Worm (Caenorhabditis elegans) whole organism, midembryonic: ENCODE data around the gene Y41C4A.11.

Experiments used
- T22C8.4 ChIP-seq: fragments of 200-800 bp; sonication (Bioruptor generic); IDR thresholded peaks from 2 replicates; pipeline ENCODE4 v1.3.6; 2022; ENCODE audit warnings: missing genetic modification characterization, missing compliant biosample characterization
- cog-1 ChIP-seq: sonication (generic microtip); optimal IDR thresholded peaks from 2 replicates; lab custom pipeline; 2016; ENCODE audit warnings: missing genetic modification characterization, missing compliant biosample characterization
- flt-1 ChIP-seq: fragments of 200-800 bp; sonication (Bioruptor generic); IDR thresholded peaks from 2 replicates; pipeline ENCODE4 v1.3.6; 2022; ENCODE audit warnings: missing genetic modification characterization, missing compliant biosample characterization
- klf-2 ChIP-seq: fragments of 200-800 bp; sonication (Bioruptor generic); conservative IDR thresholded peaks from 2 replicates; pipeline ENCODE4 v1.3.6; 2022; ENCODE audit warnings: missing genetic modification reagents, missing genetic modification characterization, missing compliant biosample characterization
- med-1 ChIP-seq: sonication (generic microtip); optimal IDR thresholded peaks from 2 replicates; lab custom pipeline; 2017; ENCODE audit warnings: missing genetic modification characterization, mild to moderate bottlenecking, missing compliant biosample characterization, antibody characterized with exemption, missing genetic modification reagents; ENCODE audit not compliant: insufficient read depth
- ref-1 ChIP-seq: fragments of 200-800 bp; sonication (Bioruptor generic); conservative IDR thresholded peaks from 2 replicates; pipeline ENCODE4 v1.3.6; 2022; ENCODE audit warnings: missing genetic modification reagents, missing genetic modification characterization, missing compliant biosample characterization
- tab-1 ChIP-seq: fragments of 200-800 bp; sonication (Bioruptor generic); IDR thresholded peaks from 2 replicates; pipeline ENCODE4 v1.3.6; 2022; ENCODE audit warnings: missing genetic modification characterization, missing compliant biosample characterization
- ztf-23 ChIP-seq: fragments of 200-800 bp; sonication (Bioruptor generic); IDR thresholded peaks from 2 replicates; pipeline ENCODE4 v1.3.6; 2022; ENCODE audit warnings: missing genetic modification reagents, missing genetic modification characterization, missing compliant biosample characterization
- ztf-29 ChIP-seq: fragments of 200-800 bp; sonication (Bioruptor generic); IDR thresholded peaks from 2 replicates; pipeline ENCODE4 v1.3.6; 2022; ENCODE audit warnings: missing genetic modification reagents, missing genetic modification characterization, missing compliant biosample characterization

The Y41C4A.11 gene

DNA sequence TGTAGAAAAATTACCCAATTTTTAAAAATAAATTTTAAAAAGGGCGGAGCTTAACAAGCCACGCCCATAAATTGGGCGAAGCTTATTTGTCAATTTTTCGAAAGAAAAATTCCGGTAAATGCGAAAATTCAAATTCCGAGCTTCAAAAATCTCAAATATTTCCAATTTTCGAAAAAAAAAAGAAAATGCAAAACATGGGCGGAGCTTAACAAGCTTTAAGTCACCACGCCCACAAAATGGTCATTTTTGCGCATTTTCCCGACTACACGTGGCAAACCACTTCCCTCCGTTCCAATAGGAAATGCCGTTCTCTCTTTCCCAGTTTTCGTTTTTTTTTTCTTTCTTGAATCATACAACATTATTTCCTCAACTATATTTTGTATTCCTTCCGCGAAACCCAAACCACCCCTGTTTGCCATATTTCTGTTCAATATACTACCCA lies 25.1 kb upstream of the Y41C4A.11 start:
- TF ChIP-seq ztf-29 (GFP tag; lab: Robert Waterston, UW) (no peak), med-1 (GFP tag; lab: Kevin White, UChicago) (no peak), klf-2 (GFP tag; lab: Robert Waterston, UW) (no peak), cog-1 (tag; lab: Kevin White, UChicago) (no peak), ztf-23 (GFP tag; lab: Robert Waterston, UW) (0 out of 2 replicates have a peak, but pooled peaks have one; percentile 15)

DNA sequence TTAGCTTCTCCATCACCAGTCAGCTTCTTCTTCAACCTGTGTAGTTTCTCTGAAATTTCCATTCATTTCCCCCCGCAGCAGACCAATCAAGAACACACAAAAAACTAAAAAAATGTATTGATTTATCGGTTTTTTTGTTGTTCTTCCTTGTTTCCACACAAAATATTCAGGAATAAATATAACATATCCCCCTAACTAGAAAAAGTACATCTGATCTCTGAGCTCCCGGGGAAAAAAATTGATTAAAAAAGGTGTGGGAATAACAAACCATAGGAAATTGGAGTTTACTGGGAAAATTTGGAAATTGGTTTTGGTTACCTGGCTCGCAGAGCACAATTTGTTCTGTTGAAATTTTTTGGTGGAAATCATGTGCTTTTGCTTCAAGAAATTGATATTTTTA lies 24.7 kb upstream of the Y41C4A.11 start, which contains the start of gene Y41C4A.22:
Gene Y41C4A.22 (plus strand): TSS at position 301 of the 400 bp plus-strand sequence.
- TF ChIP-seq ztf-29 (GFP tag; lab: Robert Waterston, UW) (no peak), klf-2 (GFP tag; lab: Robert Waterston, UW) (no peak), flt-1 (GFP tag; lab: Robert Waterston, UW) (no peak), ztf-23 (GFP tag; lab: Robert Waterston, UW) (no peak), ref-1 (GFP tag; lab: Robert Waterston, UW) (no peak), T22C8.4 (no peak), cog-1 (tag; lab: Kevin White, UChicago) (no peak), tab-1 (GFP tag; lab: Robert Waterston, UW) (no peak), med-1 (GFP tag; lab: Kevin White, UChicago) (no peak)

- TF ChIP-seq ref-1 (GFP tag; lab: Robert Waterston, UW) (no peak), ztf-29 (GFP tag; lab: Robert Waterston, UW) (no peak), flt-1 (GFP tag; lab: Robert Waterston, UW) (no peak), ztf-23 (GFP tag; lab: Robert Waterston, UW) (no peak), tab-1 (GFP tag; lab: Robert Waterston, UW) (no peak), klf-2 (GFP tag; lab: Robert Waterston, UW) (no peak), med-1 (GFP tag; lab: Kevin White, UChicago) (no peak), cog-1 (tag; lab: Kevin White, UChicago) (no peak), T22C8.4 (no peak)
Observed at ce11 chrIII:11696273-11696672, 23.4 kb upstream of the Y41C4A.11 start, which contains the start of gene Y41C4A.6. Gene Y41C4A.6 (plus strand): TSS chrIII:11696573.

ce11 chrIII:11698569-11698968 lies 21.1 kb upstream of the Y41C4A.11 start, which contains the start of gene Y41C4A.7:
Gene Y41C4A.7 (plus strand): TSS chrIII:11698869.
- TF ChIP-seq tab-1 (GFP tag; lab: Robert Waterston, UW) (no peak), klf-2 (GFP tag; lab: Robert Waterston, UW) (no peak), ztf-29 (GFP tag; lab: Robert Waterston, UW) (no peak), flt-1 (GFP tag; lab: Robert Waterston, UW) (no peak), T22C8.4 (no peak), cog-1 (tag; lab: Kevin White, UChicago) (no peak), med-1 (GFP tag; lab: Kevin White, UChicago) (no peak), ref-1 (GFP tag; lab: Robert Waterston, UW) (no peak), ztf-23 (GFP tag; lab: Robert Waterston, UW) (no peak)

DNA sequence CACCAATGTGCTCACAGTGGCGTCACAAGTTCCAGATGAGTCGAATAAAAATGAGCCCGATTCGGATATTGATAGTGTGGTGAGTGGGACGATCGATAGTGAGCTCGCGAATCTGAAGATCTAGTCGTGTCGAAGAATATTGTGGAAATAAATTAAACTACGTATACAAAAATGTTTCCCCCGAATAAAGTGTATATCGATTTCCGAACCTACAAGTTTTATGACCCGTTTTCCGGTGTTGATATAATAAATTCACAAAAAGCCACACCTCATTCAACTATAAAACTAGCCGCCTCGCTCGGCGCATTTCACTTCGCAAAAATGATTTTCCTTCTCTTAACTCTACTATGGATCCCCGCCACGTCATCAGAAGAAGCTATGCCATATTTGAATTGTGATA lies 19.7 kb upstream of the Y41C4A.11 start, which contains the start of gene pqn-84:
Gene pqn-84 (plus strand): TSS at position 301 of the 400 bp plus-strand sequence.
- TF ChIP-seq cog-1 (tag; lab: Kevin White, UChicago) (no peak), T22C8.4 (no peak), klf-2 (GFP tag; lab: Robert Waterston, UW) (no peak), ref-1 (GFP tag; lab: Robert Waterston, UW) (no peak), ztf-29 (GFP tag; lab: Robert Waterston, UW) (no peak)

DNA sequence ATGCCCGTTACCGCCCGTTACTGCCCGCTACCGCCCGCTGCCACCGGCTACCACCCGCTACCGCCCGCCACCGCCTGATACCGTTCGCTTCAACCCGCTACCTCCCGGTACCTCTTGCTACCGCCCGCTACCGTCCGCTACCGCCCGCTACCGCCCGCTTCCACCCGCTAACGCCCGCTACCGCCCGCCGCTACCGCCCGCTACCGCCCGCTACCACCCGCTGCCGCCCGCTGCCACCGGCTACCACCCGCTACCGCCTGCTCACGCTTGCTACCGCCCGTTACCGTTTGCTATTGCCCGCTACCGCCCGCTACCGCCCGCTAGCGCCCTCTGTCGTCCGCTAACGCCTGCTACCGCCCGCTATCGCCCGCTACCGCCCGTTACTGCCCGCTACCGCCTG lies 17.8 kb upstream of the Y41C4A.11 start:
- TF ChIP-seq klf-2 (GFP tag; lab: Robert Waterston, UW) (no peak), ztf-29 (GFP tag; lab: Robert Waterston, UW) (no peak), T22C8.4 (no peak), med-1 (GFP tag; lab: Kevin White, UChicago) (no peak), ref-1 (GFP tag; lab: Robert Waterston, UW) (no peak), cog-1 (tag; lab: Kevin White, UChicago) (no peak), tab-1 (GFP tag; lab: Robert Waterston, UW) (no peak; the same call in 1 of the 2 replicates), flt-1 (GFP tag; lab: Robert Waterston, UW) (no peak), ztf-23 (GFP tag; lab: Robert Waterston, UW) (no peak)

DNA sequence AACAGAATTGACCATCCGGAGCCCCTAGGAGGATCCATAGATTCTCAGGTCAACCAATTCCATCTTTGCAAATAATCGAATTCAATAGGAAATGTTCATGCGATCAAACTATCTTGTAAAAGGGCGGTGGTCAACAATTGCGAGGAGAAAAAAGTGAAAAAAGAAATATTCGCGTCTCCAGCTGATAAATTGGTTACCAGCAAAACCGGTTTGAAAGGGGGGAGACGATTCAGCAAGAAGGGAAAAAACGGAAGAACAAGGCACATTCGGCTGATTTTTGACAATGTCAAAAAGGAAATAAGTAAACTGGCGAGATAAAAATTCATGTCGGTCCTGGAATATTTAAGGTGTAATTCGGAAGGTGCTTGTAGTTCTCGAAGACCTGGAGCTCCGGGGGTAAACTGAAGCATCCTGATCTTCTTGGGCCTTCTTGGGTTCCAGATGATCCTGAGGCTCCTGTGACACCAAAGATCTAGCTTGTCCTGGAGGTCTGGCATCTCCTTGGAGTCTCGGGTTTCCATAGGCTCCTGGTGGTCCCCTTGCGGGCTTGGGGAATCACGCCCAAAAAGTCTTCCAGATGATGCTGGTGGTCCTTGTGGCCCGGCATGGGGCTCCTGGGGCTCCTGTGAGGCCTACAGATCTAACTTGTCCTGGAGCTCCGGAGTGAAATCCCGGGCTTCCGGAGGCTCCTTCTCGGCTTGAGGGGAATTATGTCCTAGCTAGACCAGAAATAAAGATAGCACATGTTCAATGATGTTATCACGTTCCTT lies 16.5 kb upstream of the Y41C4A.11 start:
- TF ChIP-seq cog-1 (tag; lab: Kevin White, UChicago) = no peak
- TF ChIP-seq ref-1 (GFP tag; lab: Robert Waterston, UW) = no peak
- TF ChIP-seq ztf-23 (GFP tag; lab: Robert Waterston, UW) = no peak
- TF ChIP-seq ztf-29 (GFP tag; lab: Robert Waterston, UW) = no peak
- no peak for TF ChIP-seq klf-2 (GFP tag; lab: Robert Waterston, UW)
- no peak for TF ChIP-seq tab-1 (GFP tag; lab: Robert Waterston, UW)
- no peak for TF ChIP-seq med-1 (GFP tag; lab: Kevin White, UChicago)
- TF ChIP-seq T22C8.4 = no peak
- no peak for TF ChIP-seq flt-1 (GFP tag; lab: Robert Waterston, UW)

DNA sequence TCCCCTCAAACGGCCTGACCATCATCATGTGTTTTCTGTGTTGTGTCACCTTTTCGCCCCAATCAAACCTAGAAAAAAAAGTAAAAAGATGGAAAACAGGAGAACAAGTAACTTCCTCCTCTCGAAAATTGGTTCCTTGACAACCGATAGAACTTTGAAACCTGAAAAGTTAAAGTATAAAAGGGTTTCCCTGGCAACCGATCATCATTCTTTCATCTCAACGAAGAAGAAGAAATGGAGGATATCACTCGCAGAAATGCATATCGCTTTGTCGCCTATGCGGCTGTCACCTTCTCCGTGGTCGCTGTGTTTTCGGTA lies 15.9 kb upstream of the Y41C4A.11 start, which contains the start of gene col-95:
Gene col-95 (plus strand): TSS at position 219 of the 318 bp plus-strand sequence.
- TF ChIP-seq T22C8.4 (no peak), med-1 (GFP tag; lab: Kevin White, UChicago) (no peak), ztf-29 (GFP tag; lab: Robert Waterston, UW) (no peak), tab-1 (GFP tag; lab: Robert Waterston, UW) (no peak), ref-1 (GFP tag; lab: Robert Waterston, UW) (no peak), flt-1 (GFP tag; lab: Robert Waterston, UW) (no peak), cog-1 (tag; lab: Kevin White, UChicago) (no peak), klf-2 (GFP tag; lab: Robert Waterston, UW) (no peak), ztf-23 (GFP tag; lab: Robert Waterston, UW) (no peak)
